Fruit fly (Drosophila melanogaster): Measurements from ENCODE around the gene CG12560.

The CG12560 gene

DNA sequence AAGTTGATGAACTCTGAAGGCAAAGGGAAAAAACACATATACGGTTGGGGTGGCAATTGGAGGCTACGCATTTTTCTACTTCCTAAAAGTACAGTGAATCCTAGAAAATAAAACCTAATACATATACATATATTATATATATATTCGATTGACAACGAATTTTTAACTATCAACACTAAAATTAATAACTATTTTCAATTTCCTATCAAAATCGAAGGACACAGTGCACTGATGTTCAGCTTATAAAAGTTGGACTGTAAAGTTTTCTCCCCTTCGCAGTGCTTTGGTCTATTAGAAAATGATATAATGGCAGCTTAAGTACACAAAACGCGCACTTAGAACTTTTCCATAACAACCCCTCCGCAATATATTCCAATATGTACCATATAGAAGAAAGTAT is 46.4 kb downstream of the CG12560 start:
- TF ChIP-seq noc (tag; optimal IDR thresholded peaks at IDR 0.05) = no peak

DNA sequence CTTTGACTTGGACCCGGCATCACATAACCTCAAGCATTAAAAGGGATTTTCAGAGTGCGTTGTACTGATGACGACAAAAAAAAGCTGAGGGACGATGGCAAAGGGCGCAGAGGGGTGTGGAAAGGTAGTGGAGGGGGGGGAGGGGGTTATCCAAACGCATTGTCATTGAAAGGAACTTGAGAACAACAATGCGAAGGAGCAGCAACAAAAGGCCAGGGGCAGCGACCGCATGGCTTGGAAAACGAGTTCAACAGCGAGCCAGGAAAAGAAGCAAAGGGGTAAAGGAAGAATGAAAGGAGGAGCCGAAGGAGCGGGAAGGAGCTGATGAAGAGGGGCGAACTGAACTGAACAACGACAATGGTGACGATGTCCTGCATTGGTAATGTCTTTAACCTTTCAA is 47.0 kb downstream of the CG12560 start:
- TF ChIP-seq noc (tag; optimal IDR thresholded peaks at IDR 0.05) = no peak

DNA sequence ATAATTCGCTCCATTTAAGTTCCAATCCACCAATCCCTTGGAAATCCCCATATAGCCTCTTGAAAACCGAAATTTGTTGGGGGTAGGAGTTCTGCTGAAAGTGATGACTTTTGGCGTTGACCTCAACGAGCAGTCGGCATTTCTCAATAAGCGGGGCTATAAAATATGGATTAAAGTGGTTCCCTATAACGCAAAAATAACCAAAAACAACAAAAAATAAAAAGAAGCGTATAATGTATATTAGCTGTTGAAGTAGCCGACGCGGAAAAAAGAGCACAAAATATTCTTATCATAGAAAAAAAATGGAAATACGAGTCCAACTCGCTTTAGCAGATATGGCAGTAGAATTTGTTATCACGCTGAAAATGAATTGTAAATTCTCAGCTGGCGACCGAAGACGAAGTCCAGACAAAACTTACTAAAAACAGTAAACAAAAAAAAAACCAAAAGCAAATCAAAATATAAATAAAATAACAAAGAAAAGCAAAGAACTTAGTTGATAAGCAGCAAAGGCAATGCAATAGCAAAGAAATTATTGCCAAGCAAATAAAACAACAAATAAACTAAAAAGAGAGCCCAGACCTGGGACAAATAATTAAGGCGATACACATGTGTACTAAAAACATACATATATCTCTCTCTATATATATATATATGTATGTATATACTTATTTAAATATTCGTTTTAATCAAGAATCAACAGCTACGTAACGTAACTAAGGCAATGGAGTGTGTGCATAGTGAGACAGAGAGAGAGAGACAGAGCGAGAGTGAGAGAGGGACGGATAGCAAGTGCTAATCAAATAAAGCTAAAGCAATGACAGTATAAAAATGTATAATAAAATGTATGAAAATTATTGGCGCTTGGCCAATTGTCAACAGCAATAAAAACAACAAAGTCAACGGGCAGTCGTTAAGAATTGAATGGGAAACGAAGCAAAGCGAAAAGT is 48.4 kb downstream of the CG12560 start:
- TF ChIP-seq noc (tag; optimal IDR thresholded peaks at IDR 0.05) = peak; percentile 74

All from whole organism, larva.